Worm (Caenorhabditis elegans): Measurements from ENCODE around the gene sec-16A.2.
A peak's percentile ranks its signal among the peaks of the same experiment; 100 is the strongest.

The sec-16A.2 gene

DNA sequence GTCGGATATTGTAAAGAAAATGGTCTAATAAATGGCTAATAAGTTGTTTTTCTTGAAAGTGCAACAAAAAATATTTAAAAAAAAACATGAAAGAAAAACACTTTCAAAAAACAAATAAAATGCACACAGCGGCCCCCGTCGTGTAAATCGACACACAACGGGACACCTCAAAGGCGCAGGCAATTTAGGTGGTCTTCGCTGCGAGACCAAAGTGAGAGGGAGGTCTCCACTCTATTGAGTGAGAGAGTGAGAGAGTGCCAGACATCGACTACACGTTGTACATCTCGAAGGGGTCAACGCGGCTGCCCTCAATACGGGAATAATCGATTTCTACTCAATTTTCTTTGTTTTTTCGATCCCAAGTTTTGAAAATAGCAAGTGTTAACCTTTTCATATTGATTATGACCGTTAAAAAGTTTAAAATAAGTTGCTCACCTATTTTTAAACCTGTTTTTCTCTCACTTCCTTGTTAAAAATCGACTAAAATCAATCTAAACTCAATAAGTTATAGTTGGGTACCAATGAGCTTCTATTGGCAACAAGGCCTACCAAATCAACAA is at the start of gene sec-16A.2:
Gene sec-16A.2, plus strand, starts transcription at position 510 of the 560 bp plus-strand sequence.
- no peak for TF ChIP-seq flh-1 (GFP tag; optimal IDR thresholded peaks at IDR 0.05)
- TF ChIP-seq ceh-39 (tag; optimal IDR thresholded peaks at IDR 0.05): peak; percentile 68
- TF ChIP-seq unc-120 (tag; optimal IDR thresholded peaks at IDR 0.05; ENCODE audit: poor library complexity, severe bottlenecking): peak; percentile 88
- peak; percentile 43 for TF ChIP-seq hlh-1 (tag; optimal IDR thresholded peaks at IDR 0.05)
- TF ChIP-seq lin-13 (tag; optimal IDR thresholded peaks at IDR 0.05): peak; percentile 9
- no peak for TF ChIP-seq mab-5 (tag; optimal IDR thresholded peaks at IDR 0.05)
- no peak for TF ChIP-seq bed-3 (GFP tag; optimal IDR thresholded peaks at IDR 0.05)
- TF ChIP-seq nhr-76 (tag; optimal IDR thresholded peaks at IDR 0.05): no peak
- TF ChIP-seq lsy-2 (tag; optimal IDR thresholded peaks at IDR 0.05): peak; percentile 48
- no peak for TF ChIP-seq ceh-43 (GFP tag; optimal IDR thresholded peaks at IDR 0.05)
- TF ChIP-seq tbx-8 (GFP tag; optimal IDR thresholded peaks at IDR 0.05): no peak
- TF ChIP-seq zip-8 (tag; optimal IDR thresholded peaks at IDR 0.05): no peak
- peak; percentile 33 for TF ChIP-seq sptf-1 (tag; optimal IDR thresholded peaks at IDR 0.05)
- peak; percentile 59 for TF ChIP-seq pha-4 (tag; optimal IDR thresholded peaks at IDR 0.05)
- peak; percentile 92 for TF ChIP-seq mep-1 (tag; optimal IDR thresholded peaks at IDR 0.05)
- TF ChIP-seq cnd-1 (tag; optimal IDR thresholded peaks at IDR 0.05): peak; percentile 17
- peak; percentile 23 for TF ChIP-seq mls-2 (tag; optimal IDR thresholded peaks at IDR 0.05)
- TF ChIP-seq elt-1 (tag; optimal IDR thresholded peaks at IDR 0.05; ENCODE audit: borderline replicate concordance, insufficient read depth): no peak
- peak; percentile 59 for TF ChIP-seq drap-1 (GFP tag; optimal IDR thresholded peaks at IDR 0.05)
- peak; percentile 69 for TF ChIP-seq nhr-237 (tag; optimal IDR thresholded peaks at IDR 0.05)
- no peak for TF ChIP-seq unc-62 (GFP tag; optimal IDR thresholded peaks at IDR 0.05)
- TF ChIP-seq M03D4.4 (tag; optimal IDR thresholded peaks at IDR 0.05): no peak
- no peak for TF ChIP-seq unc-39 (tag; optimal IDR thresholded peaks at IDR 0.05)

DNA sequence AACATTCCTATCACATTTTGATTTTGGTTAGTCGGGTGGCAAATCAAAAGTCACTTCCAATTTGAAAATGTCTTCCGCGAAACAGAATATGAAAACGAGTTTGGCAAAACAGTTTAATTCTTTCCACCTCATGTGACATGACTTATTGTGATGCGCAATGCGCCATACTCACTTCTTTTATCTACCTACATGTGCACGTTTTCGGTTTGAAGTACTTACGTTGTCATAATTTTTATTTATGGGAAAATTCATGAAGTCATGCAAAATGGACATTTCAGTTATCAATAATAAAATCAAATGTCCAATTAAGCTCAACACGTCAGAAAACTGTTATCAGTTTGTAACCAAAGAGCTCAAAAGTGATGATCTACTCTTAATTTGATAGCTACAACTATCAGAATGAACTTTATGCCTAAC is 48.4 kb upstream of the sec-16A.2 start:
- no peak for TF ChIP-seq flh-1 (GFP tag; optimal IDR thresholded peaks at IDR 0.05)
- TF ChIP-seq lin-32 (GFP tag; optimal IDR thresholded peaks at IDR 0.05): no peak
- TF ChIP-seq mep-1 (tag; optimal IDR thresholded peaks at IDR 0.05): no peak
- no peak for TF ChIP-seq lin-13 (tag; optimal IDR thresholded peaks at IDR 0.05)
- no peak for TF ChIP-seq nhr-237 (tag; optimal IDR thresholded peaks at IDR 0.05)
- TF ChIP-seq nhr-28 (tag; optimal IDR thresholded peaks at IDR 0.05): no peak
- no peak for TF ChIP-seq ceh-83 (GFP tag; optimal IDR thresholded peaks at IDR 0.05)
- TF ChIP-seq ces-1 (GFP tag; optimal IDR thresholded peaks at IDR 0.05): no peak
- no peak for TF ChIP-seq elt-1 (tag; optimal IDR thresholded peaks at IDR 0.05; ENCODE audit: borderline replicate concordance, insufficient read depth)
- TF ChIP-seq ceh-43 (GFP tag; optimal IDR thresholded peaks at IDR 0.05): no peak
- no peak for TF ChIP-seq sem-2 (GFP tag; optimal IDR thresholded peaks at IDR 0.05)
- no peak for TF ChIP-seq cnd-1 (tag; optimal IDR thresholded peaks at IDR 0.05)
- no peak for TF ChIP-seq drap-1 (GFP tag; optimal IDR thresholded peaks at IDR 0.05)

ce11 chrX:8241906-8242305 is 45.1 kb upstream of the sec-16A.2 start, which contains the start of gene endu-2:
Gene endu-2, plus strand, starts transcription at chrX:8242301.
- no peak for TF ChIP-seq M03D4.4 (tag; optimal IDR thresholded peaks at IDR 0.05)
- TF ChIP-seq drap-1 (GFP tag; optimal IDR thresholded peaks at IDR 0.05): no peak

DNA sequence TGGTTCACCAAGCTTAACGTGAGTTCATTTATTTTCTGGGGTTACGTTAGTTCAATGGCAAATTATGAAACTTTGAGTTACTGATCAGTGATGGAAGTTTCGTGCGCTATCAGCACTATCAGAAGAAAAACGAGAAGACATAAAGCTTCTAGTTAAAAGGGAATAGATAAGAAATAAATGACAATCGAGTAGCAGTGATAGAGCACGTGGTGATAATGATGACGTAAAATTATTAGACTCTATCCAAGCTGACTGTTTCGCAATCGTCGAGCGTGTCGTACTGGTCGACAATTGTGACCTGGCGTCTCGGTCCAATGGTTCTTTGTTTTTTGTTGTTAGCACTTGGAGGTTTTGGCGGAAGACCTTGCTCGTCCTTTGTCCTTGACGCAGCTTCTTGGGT is 43.9 kb upstream of the sec-16A.2 start:
- TF ChIP-seq unc-39 (tag; optimal IDR thresholded peaks at IDR 0.05) (no peak), ces-1 (GFP tag; optimal IDR thresholded peaks at IDR 0.05) (no peak), elt-3 (tag; optimal IDR thresholded peaks at IDR 0.05) (no peak), sptf-1 (tag; optimal IDR thresholded peaks at IDR 0.05) (no peak), pha-4 (tag; optimal IDR thresholded peaks at IDR 0.05) (no peak), nhr-28 (tag; optimal IDR thresholded peaks at IDR 0.05) (no peak), ceh-83 (GFP tag; optimal IDR thresholded peaks at IDR 0.05) (no peak), sem-2 (GFP tag; optimal IDR thresholded peaks at IDR 0.05) (no peak), hlh-1 (tag; optimal IDR thresholded peaks at IDR 0.05) (no peak), nhr-237 (tag; optimal IDR thresholded peaks at IDR 0.05) (no peak), snpc-4 (tag; optimal IDR thresholded peaks at IDR 0.05) (no peak), nhr-2 (tag; optimal IDR thresholded peaks at IDR 0.05) (no peak), ztf-11 (tag; optimal IDR thresholded peaks at IDR 0.05) (no peak), ceh-43 (GFP tag; optimal IDR thresholded peaks at IDR 0.05) (no peak), flh-1 (GFP tag; optimal IDR thresholded peaks at IDR 0.05) (no peak)
